Fruit fly (Drosophila melanogaster) whole organism, embryonic: ENCODE measurements around the gene Rok.

Experiments used
- Atf6 ChIP-seq: fragments of 200-800 bp; sonication (Bioruptor generic); IDR thresholded peaks from 2 replicates; pipeline ENCODE4 v1.3.6; 2022; ENCODE audit warnings: missing biosample characterization, missing genetic modification characterization
- Awh ChIP-seq: fragments of 200-800 bp; sonication (Bioruptor generic); IDR thresholded peaks from 2 replicates; pipeline ENCODE4, ENCODE4 v1.3.6; 2022; ENCODE audit warnings: missing biosample characterization, missing genetic modification characterization
- Bteb2 ChIP-seq: fragments of 200-800 bp; sonication (Bioruptor generic); optimal IDR thresholded peaks from 2 replicates; lab custom pipeline; 2016; ENCODE audit warnings: missing biosample characterization, missing genetic modification characterization
- CG10209 ChIP-seq: fragments of 200-800 bp; sonication (Bioruptor generic); optimal IDR thresholded peaks from 3 replicates; lab custom pipeline; 2017; ENCODE audit warnings: missing biosample characterization, mild to moderate bottlenecking, missing genetic modification characterization, missing genetic modification reagents
- CG13775 ChIP-seq: fragments of 200-800 bp; sonication (Bioruptor generic); optimal IDR thresholded peaks from 3 replicates; lab custom pipeline; 2017; ENCODE audit warnings: missing biosample characterization, mild to moderate bottlenecking, missing genetic modification characterization
- CG14014 ChIP-seq: fragments of 200-800 bp; sonication (Bioruptor generic); IDR thresholded peaks from 2 replicates; pipeline ENCODE4 v1.3.6; 2022; ENCODE audit warnings: missing biosample characterization, missing genetic modification characterization
- CG15073 ChIP-seq: fragments of 200-800 bp; sonication (Bioruptor generic); optimal IDR thresholded peaks from 2 replicates; lab custom pipeline; 2016; ENCODE audit warnings: missing biosample characterization, missing genetic modification characterization
- CG17328 ChIP-seq: fragments of 200-800 bp; sonication (Bioruptor generic); IDR thresholded peaks from 2 replicates; pipeline ENCODE4 v1.3.6; 2022; ENCODE audit warnings: missing biosample characterization, missing genetic modification characterization
- CG17385 ChIP-seq: fragments of 200-800 bp; sonication (Bioruptor generic); optimal IDR thresholded peaks from 3 replicates; lab custom pipeline; 2018; ENCODE audit warnings: missing biosample characterization, mild to moderate bottlenecking, missing genetic modification characterization
- CG2889 ChIP-seq: fragments of 200-800 bp; sonication (Bioruptor generic); IDR thresholded peaks from 3 replicates; pipeline ENCODE4 v1.3.6; 2022; ENCODE audit warnings: missing biosample characterization, missing genetic modification characterization
- CG30020 ChIP-seq: fragments of 200-800 bp; optimal IDR thresholded peaks from 2 replicates; lab custom pipeline; 2019; ENCODE audit warnings: missing biosample characterization, mild to moderate bottlenecking, missing genetic modification characterization, moderate library complexity
- CG3163 ChIP-seq: fragments of 200-800 bp; sonication (Bioruptor generic); optimal IDR thresholded peaks from 3 replicates; lab custom pipeline; 2016; ENCODE audit warnings: missing biosample characterization, missing genetic modification characterization
- CG34224 ChIP-seq: fragments of 200-800 bp; sonication (Bioruptor generic); IDR thresholded peaks from 3 replicates; pipeline ENCODE4 v1.3.6; 2022; ENCODE audit warnings: missing biosample characterization, missing genetic modification characterization; ENCODE audit not compliant: partially characterized antibody
- CG4282 ChIP-seq: fragments of 200-800 bp; sonication (Bioruptor generic); optimal IDR thresholded peaks from 2 replicates; lab custom pipeline; 2016; ENCODE audit warnings: missing biosample characterization, missing genetic modification characterization
- CG4360 ChIP-seq: fragments of 200-800 bp; sonication (Bioruptor generic); IDR thresholded peaks from 2 replicates; pipeline ENCODE4 v1.3.6; 2022; ENCODE audit warnings: missing biosample characterization, missing genetic modification characterization
- CG6254 ChIP-seq: fragments of 200-800 bp; sonication (Bioruptor generic); optimal IDR thresholded peaks from 3 replicates; lab custom pipeline; 2017; ENCODE audit warnings: mild to moderate bottlenecking, missing biosample characterization, missing genetic modification reagents, missing genetic modification characterization
- CG7786 ChIP-seq: fragments of 200-800 bp; sonication (Bioruptor generic); optimal IDR thresholded peaks from 2 replicates; lab custom pipeline; 2016; ENCODE audit warnings: missing biosample characterization, missing genetic modification characterization
- CG8388 ChIP-seq: fragments of 200-800 bp; sonication (Bioruptor generic); optimal IDR thresholded peaks from 2 replicates; lab custom pipeline; 2019; ENCODE audit warnings: missing biosample characterization, mild to moderate bottlenecking, missing genetic modification characterization, moderate library complexity
- CG9932 ChIP-seq: fragments of 200-800 bp; sonication (Bioruptor generic); IDR thresholded peaks from 2 replicates; pipeline ENCODE4 v1.3.6; 2022; ENCODE audit warnings: missing biosample characterization, missing genetic modification characterization
- CoRest ChIP-seq: fragments of 200-800 bp; sonication (Bioruptor generic); optimal IDR thresholded peaks from 3 replicates; lab custom pipeline; 2018; ENCODE audit warnings: missing biosample characterization, mild to moderate bottlenecking, missing genetic modification characterization, moderate library complexity
- Dfd ChIP-seq, 2 experiments: fragments of >200 bp; optimal IDR thresholded peaks; 2 replicates each; lab custom pipeline; 2017; ENCODE audit warnings: missing biosample characterization in 2 of 2, missing genetic modification characterization in 2 of 2
- Dp ChIP-seq: fragments of 200-800 bp; sonication (Bioruptor generic); optimal IDR thresholded peaks from 2 replicates; lab custom pipeline; 2018; ENCODE audit warnings: missing biosample characterization, mild to moderate bottlenecking, missing genetic modification characterization, moderate library complexity
- Dref ChIP-seq: fragments of 200-800 bp; sonication (Bioruptor generic); IDR thresholded peaks from 2 replicates; pipeline ENCODE4 v1.3.6; 2022; ENCODE audit warnings: missing biosample characterization, missing genetic modification characterization
- Ets65A ChIP-seq: fragments of 200-800 bp; sonication (Bioruptor generic); peaks from one replicate; lab custom pipeline; 2016; ENCODE audit warnings: missing biosample characterization, missing genetic modification characterization
- Fer1 ChIP-seq: fragments of 200-800 bp; sonication (Bioruptor generic); optimal IDR thresholded peaks from 2 replicates; lab custom pipeline; 2017; ENCODE audit warnings: missing biosample characterization, mild to moderate bottlenecking, missing genetic modification characterization
- HLH4C ChIP-seq: fragments of 200-800 bp; sonication (Bioruptor generic); IDR thresholded peaks from 3 replicates; pipeline ENCODE4 v1.3.6; 2022; ENCODE audit warnings: missing biosample characterization, missing genetic modification characterization; ENCODE audit not compliant: partially characterized antibody
- Mad ChIP-seq: fragments of 200-800 bp; sonication (Bioruptor generic); optimal IDR thresholded peaks from 2 replicates; lab custom pipeline; 2016; ENCODE audit warnings: missing biosample characterization, missing genetic modification characterization
- Mrtf ChIP-seq: fragments of 200-800 bp; sonication (Bioruptor generic); IDR thresholded peaks from 3 replicates; pipeline ENCODE4 v1.3.6; 2022; ENCODE audit warnings: missing biosample characterization, missing genetic modification characterization
- Opbp ChIP-seq: fragments of 200-800 bp; sonication (Bioruptor generic); IDR thresholded peaks from 3 replicates; pipeline ENCODE4 v1.3.6; 2022; ENCODE audit warnings: missing biosample characterization, missing genetic modification characterization; ENCODE audit not compliant: partially characterized antibody
- Scr ChIP-seq: fragments of 200-800 bp; sonication (Bioruptor generic); IDR thresholded peaks from 2 replicates; pipeline ENCODE4 v1.3.6; 2022; ENCODE audit warnings: missing biosample characterization, missing genetic modification characterization; ENCODE audit not compliant: partially characterized antibody
- Sin3A ChIP-seq: fragments of >200 bp; optimal IDR thresholded peaks from 2 replicates; lab custom pipeline; 2018
- Xrp1 ChIP-seq: fragments of 200-800 bp; sonication (Bioruptor generic); IDR thresholded peaks from 2 replicates; pipeline ENCODE4 v1.3.6; 2022; ENCODE audit warnings: missing biosample characterization, missing genetic modification characterization
- bbx ChIP-seq: fragments of 200-800 bp; sonication (Bioruptor generic); IDR thresholded peaks from 2 replicates; pipeline ENCODE4 v1.3.6; 2022; ENCODE audit warnings: missing biosample characterization, missing genetic modification characterization; ENCODE audit not compliant: partially characterized antibody
- bigmax ChIP-seq: fragments of 200-800 bp; sonication (Bioruptor generic); optimal IDR thresholded peaks from 2 replicates; lab custom pipeline; 2018; ENCODE audit warnings: missing biosample characterization, mild to moderate bottlenecking, missing genetic modification characterization
- crol ChIP-seq: fragments of 200-800 bp; sonication (Bioruptor generic); IDR thresholded peaks from 2 replicates; pipeline ENCODE4 v1.3.6; 2022; ENCODE audit warnings: missing biosample characterization, missing genetic modification characterization
- da ChIP-seq: fragments of 200-800 bp; sonication (Bioruptor generic); optimal IDR thresholded peaks from 2 replicates; lab custom pipeline; 2016; ENCODE audit warnings: missing biosample characterization, missing genetic modification characterization
- emc ChIP-seq: fragments of 200-800 bp; sonication (Bioruptor generic); optimal IDR thresholded peaks from 2 replicates; lab custom pipeline; 2016; ENCODE audit warnings: missing biosample characterization, missing genetic modification characterization
- gsb ChIP-seq: fragments of 200-800 bp; sonication (Bioruptor generic); IDR thresholded peaks from 2 replicates; pipeline ENCODE4 v1.3.6; 2022; ENCODE audit warnings: missing biosample characterization, missing genetic modification characterization
- gsb-n ChIP-seq: fragments of 200-800 bp; sonication (Bioruptor generic); optimal IDR thresholded peaks from 3 replicates; lab custom pipeline; 2018; ENCODE audit warnings: missing biosample characterization, mild to moderate bottlenecking, missing genetic modification characterization
- hb ChIP-seq: fragments of 200-800 bp; sonication (Bioruptor generic); IDR thresholded peaks from 3 replicates; pipeline ENCODE4 v1.3.6; 2022; ENCODE audit warnings: missing biosample characterization, missing genetic modification characterization; ENCODE audit not compliant: partially characterized antibody
- hbn ChIP-seq: fragments of 200-800 bp; sonication (Bioruptor generic); IDR thresholded peaks from 2 replicates; pipeline ENCODE4 v1.3.6; 2022; ENCODE audit warnings: missing biosample characterization, missing genetic modification characterization; ENCODE audit not compliant: partially characterized antibody
- knrl ChIP-seq: fragments of 200-800 bp; sonication (Bioruptor generic); IDR thresholded peaks from 3 replicates; pipeline ENCODE4 v1.3.6; 2022; ENCODE audit warnings: missing biosample characterization, missing genetic modification characterization; ENCODE audit not compliant: partially characterized antibody
- mirr ChIP-seq: fragments of 200-800 bp; sonication (Bioruptor generic); optimal IDR thresholded peaks from 3 replicates; lab custom pipeline; 2018; ENCODE audit warnings: missing biosample characterization, mild to moderate bottlenecking, missing genetic modification characterization
- nom ChIP-seq: fragments of 200-800 bp; sonication (Bioruptor generic); optimal IDR thresholded peaks from 2 replicates; lab custom pipeline; 2017; ENCODE audit warnings: missing biosample characterization, missing genetic modification characterization, mild to moderate bottlenecking, moderate library complexity, missing genetic modification reagents
- phol ChIP-seq: fragments of 200-800 bp; sonication (Bioruptor generic); optimal IDR thresholded peaks from 3 replicates; lab custom pipeline; 2018; ENCODE audit warnings: missing biosample characterization, mild to moderate bottlenecking, missing genetic modification characterization, moderate library complexity
- psq ChIP-seq: fragments of 200-800 bp; sonication (Bioruptor generic); optimal IDR thresholded peaks from 2 replicates; lab custom pipeline; 2017; ENCODE audit warnings: missing biosample characterization, missing genetic modification characterization
- pzg ChIP-seq: fragments of 200-800 bp; sonication (Bioruptor generic); optimal IDR thresholded peaks from 3 replicates; lab custom pipeline; 2018; ENCODE audit warnings: missing biosample characterization, mild to moderate bottlenecking, missing genetic modification characterization, moderate library complexity
- ranshi ChIP-seq: fragments of 200-800 bp; sonication (Bioruptor generic); IDR thresholded peaks from 2 replicates; pipeline ENCODE4 v1.3.6; 2022; ENCODE audit warnings: missing biosample characterization, missing genetic modification characterization
- row ChIP-seq: fragments of 200-800 bp; sonication (Bioruptor generic); IDR thresholded peaks from 3 replicates; pipeline ENCODE4 v1.3.6; 2022; ENCODE audit warnings: missing biosample characterization, missing genetic modification characterization
- schlank ChIP-seq: fragments of 200-800 bp; sonication (Bioruptor generic); optimal IDR thresholded peaks from 2 replicates; lab custom pipeline; 2018; ENCODE audit warnings: missing biosample characterization, mild to moderate bottlenecking, missing genetic modification characterization
- tna ChIP-seq: fragments of 200-800 bp; sonication (Bioruptor generic); IDR thresholded peaks from 2 replicates; pipeline ENCODE4 v1.3.6; 2022; ENCODE audit warnings: missing biosample characterization, missing genetic modification characterization; ENCODE audit not compliant: partially characterized antibody

Rok gene

DNA sequence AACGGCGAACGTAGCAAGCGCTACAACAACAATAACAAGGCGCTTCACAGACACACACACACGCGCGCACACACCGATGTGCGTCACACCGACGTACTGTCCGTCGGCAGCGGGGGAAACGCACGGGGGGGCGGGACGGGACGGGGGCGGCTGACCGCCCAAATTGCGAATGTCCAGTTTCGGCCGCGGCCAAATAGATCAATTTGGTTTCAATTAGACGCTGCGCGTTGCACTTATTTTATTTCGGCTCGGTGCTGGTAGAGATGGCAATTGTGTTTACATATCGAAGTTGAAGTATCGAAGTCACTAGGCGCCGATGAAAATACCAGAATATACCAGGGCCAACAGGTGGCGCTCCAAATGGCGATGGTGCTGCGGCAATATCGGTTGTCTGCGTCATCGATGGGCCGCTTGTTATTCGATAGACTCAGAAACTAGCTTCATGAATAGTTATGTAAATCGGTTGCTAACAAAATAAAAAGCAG is at the start of gene Rok (continued):
- TF ChIP-seq tna (peak; percentile 58), emc (GFP tag; lab: Kevin White, UChicago) (no peak), CG15073 (GFP tag; lab: Kevin White, UChicago) (no peak), CG30020 (tag; lab: Kevin White, UChicago) (peak; percentile 46), CG17385 (GFP tag; lab: Kevin White, UChicago) (no peak), gsb-n (tag; lab: Kevin White, UChicago) (no peak), Atf6 (GFP tag; lab: Robert Waterston, UW) (no peak), CG13775 (GFP tag; lab: Kevin White, UChicago) (no peak), Opbp (GFP tag; lab: Robert Waterston, UW) (peak; percentile 78), CoRest (no peak), bbx (peak; percentile 89), CG17328 (GFP tag; lab: Robert Waterston, UW) (no peak), mirr (no peak), CG2889 (GFP tag; lab: Robert Waterston, UW) (no peak), HLH4C (peak; percentile 79; the same call in 2 of the 3 replicates), crol (GFP tag; lab: Robert Waterston, UW) (peak; percentile 67), Dref (GFP tag; lab: Robert Waterston, UW) (peak; percentile 85), da (no peak), phol (no peak), CG34224 (GFP tag; lab: Robert Waterston, UW) (peak; percentile 57; the same call in 2 of the 3 replicates), CG10209 (GFP tag; lab: Kevin White, UChicago) (no peak), ranshi (no peak; the same call in 1 of the 2 replicates), CG6254 (GFP tag; lab: Kevin White, UChicago) (no peak), Dp (GFP tag; lab: Kevin White, UChicago) (peak; percentile 35), Awh (GFP tag; lab: Robert Waterston, UW) (no peak), Scr (peak; percentile 81), bigmax (GFP tag; lab: Kevin White, UChicago) (no peak), CG7786 (GFP tag; lab: Kevin White, UChicago) (no peak), Sin3A (lab: Kevin White, UChicago) (peak; percentile 69), CG9932 (GFP tag; lab: Robert Waterston, UW) (peak; percentile 34), pzg (GFP tag; lab: Kevin White, UChicago) (peak; percentile 80), schlank (no peak), Xrp1 (GFP tag; lab: Robert Waterston, UW) (no peak), Fer1 (GFP tag; lab: Kevin White, UChicago) (peak; percentile 7), nom (peak; percentile 11), psq (GFP tag; lab: Kevin White, UChicago) (no peak), CG3163 (GFP tag; lab: Kevin White, UChicago) (no peak), hb (GFP tag; lab: Robert Waterston, UW) (peak; percentile 87), Ets65A (GFP tag; lab: Kevin White, UChicago) (peak; percentile 49), CG14014 (GFP tag; lab: Robert Waterston, UW) (no peak), hbn (GFP tag; lab: Robert Waterston, UW) (peak; percentile 69), row (GFP tag; lab: Robert Waterston, UW) (peak; percentile 37; the same call in 2 of the 3 replicates), Mrtf (GFP tag; lab: Robert Waterston, UW) (no peak), gsb (GFP tag; lab: Robert Waterston, UW) (no peak), knrl (GFP tag; lab: Robert Waterston, UW) (peak; percentile 83), CG4360 (GFP tag; lab: Robert Waterston, UW) (peak; percentile 96), Dfd (GFP tag; optimal IDR thresholded peaks at IDR 0.05; lab: Kevin White, UChicago) (no peak), Bteb2 (GFP tag; lab: Kevin White, UChicago) (no peak), Mad (GFP tag; lab: Kevin White, UChicago) (no peak), CG8388 (GFP tag; lab: Kevin White, UChicago) (no peak), CG4282 (no peak)
